Fruit fly (Drosophila melanogaster) whole organism, pupa: Measurements from ENCODE around the gene Uch-L5.

ENCODE experiments used
- CG10348 ChIP-seq: fragments of 200-800 bp; sonication (Bioruptor generic); IDR thresholded peaks from 2 replicates; pipeline ENCODE4 v1.3.6; 2022; ENCODE audit warnings: missing biosample characterization, missing genetic modification characterization
- CG12605 ChIP-seq: fragments of 200-800 bp; sonication (Bioruptor generic); IDR thresholded peaks from 2 replicates; pipeline ENCODE4 v1.3.6; 2022; ENCODE audit warnings: missing biosample characterization, missing genetic modification characterization
- CG13204 ChIP-seq: fragments of 200-800 bp; sonication (Bioruptor generic); optimal IDR thresholded peaks from 2 replicates; lab custom pipeline; 2018; ENCODE audit warnings: missing biosample characterization, mild to moderate bottlenecking, missing genetic modification characterization, moderate library complexity
- CG14655 ChIP-seq: fragments of 200-800 bp; sonication (Bioruptor generic); optimal IDR thresholded peaks from 3 replicates; lab custom pipeline; 2017; ENCODE audit warnings: mild to moderate bottlenecking, missing biosample characterization, missing genetic modification reagents, missing genetic modification characterization
- CG15710 ChIP-seq: fragments of 200-800 bp; sonication (Bioruptor generic); optimal IDR thresholded peaks from 2 replicates; lab custom pipeline; 2018; ENCODE audit warnings: missing biosample characterization, mild to moderate bottlenecking, missing genetic modification characterization, moderate library complexity
- CG17806 ChIP-seq: fragments of 200-800 bp; sonication (Bioruptor generic); optimal IDR thresholded peaks from 2 replicates; lab custom pipeline; 2018; ENCODE audit warnings: missing biosample characterization, mild to moderate bottlenecking, missing genetic modification characterization, moderate library complexity
- CG32121 ChIP-seq: fragments of 200-800 bp; sonication (Bioruptor generic); IDR thresholded peaks from 2 replicates; pipeline ENCODE4 v1.3.6; 2022; ENCODE audit warnings: missing biosample characterization, missing genetic modification characterization
- CG34367 ChIP-seq: fragments of 200-800 bp; sonication (Bioruptor generic); optimal IDR thresholded peaks from 2 replicates; lab custom pipeline; 2018; ENCODE audit warnings: missing biosample characterization, mild to moderate bottlenecking, missing genetic modification characterization
- CG4496 ChIP-seq: fragments of 200-800 bp; sonication (Bioruptor generic); IDR thresholded peaks from 3 replicates; pipeline ENCODE4 v1.3.6; 2022; ENCODE audit warnings: missing biosample characterization, missing genetic modification characterization
- CG8159 ChIP-seq: fragments of 200-800 bp; sonication (Bioruptor generic); optimal IDR thresholded peaks from 3 replicates; lab custom pipeline; 2018; ENCODE audit warnings: missing biosample characterization, mild to moderate bottlenecking, missing genetic modification characterization, moderate library complexity
- CG8301 ChIP-seq: fragments of 200-800 bp; sonication (Bioruptor generic); optimal IDR thresholded peaks from 2 replicates; lab custom pipeline; 2018; ENCODE audit warnings: missing biosample characterization, mild to moderate bottlenecking, missing genetic modification characterization
- CG9948 ChIP-seq: fragments of 200-800 bp; sonication (Bioruptor generic); optimal IDR thresholded peaks from 2 replicates; lab custom pipeline; 2018; ENCODE audit warnings: missing biosample characterization, mild to moderate bottlenecking, missing genetic modification characterization, moderate library complexity
- D1 ChIP-seq: fragments of 200-800 bp; sonication (Bioruptor generic); optimal IDR thresholded peaks from 2 replicates; lab custom pipeline; 2018; ENCODE audit warnings: missing biosample characterization, mild to moderate bottlenecking, missing genetic modification characterization, moderate library complexity
- EcR ChIP-seq: fragments of 200-800 bp; sonication (Bioruptor generic); optimal IDR thresholded peaks from 3 replicates; lab custom pipeline; 2019; ENCODE audit warnings: missing biosample characterization, missing genetic modification characterization, mild to moderate bottlenecking, moderate library complexity, missing genetic modification reagents
- Ets98B ChIP-seq: fragments of 200-800 bp; sonication (Bioruptor generic); IDR thresholded peaks from 2 replicates; pipeline ENCODE4 v1.3.6; 2022; ENCODE audit warnings: missing biosample characterization, missing genetic modification characterization
- Pif1A ChIP-seq: fragments of 200-800 bp; sonication (Bioruptor generic); optimal IDR thresholded peaks from 3 replicates; lab custom pipeline; 2016; ENCODE audit warnings: missing biosample characterization, missing genetic modification characterization
- Pif1B ChIP-seq: fragments of 200-800 bp; sonication (Bioruptor generic); optimal IDR thresholded peaks from 3 replicates; lab custom pipeline; 2016; ENCODE audit warnings: missing biosample characterization, missing genetic modification characterization
- Snoo ChIP-seq: fragments of 200-800 bp; sonication (Bioruptor generic); optimal IDR thresholded peaks from 3 replicates; lab custom pipeline; 2017; ENCODE audit warnings: missing biosample characterization, mild to moderate bottlenecking, missing genetic modification characterization, inconsistent platforms
- fd96Ca ChIP-seq: fragments of 200-800 bp; sonication (Bioruptor generic); IDR thresholded peaks from 3 replicates; pipeline ENCODE4 v1.3.6; 2022; ENCODE audit warnings: missing biosample characterization, missing genetic modification characterization
- gl ChIP-seq: fragments of 200-800 bp; sonication (Bioruptor generic); optimal IDR thresholded peaks from 2 replicates; lab custom pipeline; 2018; ENCODE audit warnings: missing biosample characterization, mild to moderate bottlenecking, missing genetic modification characterization
- rn ChIP-seq: fragments of 200-800 bp; sonication (Bioruptor generic); IDR thresholded peaks from 2 replicates; pipeline ENCODE4 v1.3.6; 2022; ENCODE audit warnings: missing biosample characterization, missing genetic modification characterization

Uch-L5 gene

DNA sequence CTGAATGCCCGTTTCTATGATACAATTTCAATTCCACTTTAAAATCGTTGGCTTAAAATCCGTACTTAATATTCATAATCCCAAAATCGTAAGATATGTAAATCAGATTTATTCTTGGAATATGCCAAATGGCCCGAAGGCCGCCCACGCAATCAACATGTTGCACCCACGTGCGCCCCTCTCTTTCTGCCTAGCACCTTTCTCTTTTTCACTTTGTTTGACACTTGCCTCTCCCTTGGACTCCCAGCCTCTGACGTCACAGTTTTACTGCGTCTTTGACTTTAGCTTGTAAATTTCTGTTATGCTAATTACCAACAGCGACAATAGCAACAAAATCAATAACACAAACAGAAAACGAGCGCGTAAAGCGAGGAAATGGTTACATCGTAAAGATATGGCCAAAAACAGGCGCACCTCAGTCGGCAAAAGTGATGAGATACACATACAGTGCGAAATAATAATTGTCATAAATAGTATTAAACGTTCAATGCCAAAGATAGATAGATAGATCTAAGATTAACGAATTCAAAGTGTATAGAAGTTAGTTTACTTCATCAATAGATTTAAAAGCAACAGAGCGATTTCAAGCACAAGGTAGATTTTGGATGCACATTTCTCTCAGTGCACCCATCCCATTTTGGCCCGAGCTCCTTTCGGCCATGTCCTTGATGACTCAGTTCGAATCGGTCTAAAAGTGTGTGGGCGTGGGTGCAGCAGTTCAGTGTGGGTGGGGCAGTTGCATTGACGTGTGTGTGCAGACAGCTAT is 27.0 kb upstream of the Uch-L5 start:
- no peak for TF ChIP-seq CG34367 (tag; lab: Kevin White, UChicago)
- TF ChIP-seq CG8159 (tag; lab: Kevin White, UChicago), result no peak
- TF ChIP-seq CG4496 (GFP tag; lab: Robert Waterston, UW), result 0 out of 3 replicates have a peak, but pooled peaks have one; percentile 9
- no peak for TF ChIP-seq Ets98B (GFP tag; lab: Robert Waterston, UW)
- TF ChIP-seq CG32121 (GFP tag; lab: Robert Waterston, UW), result 0 out of 2 replicates have a peak, but pooled peaks have one; percentile 21
- no peak for TF ChIP-seq EcR (GFP tag; lab: Kevin White, UChicago)
- TF ChIP-seq D1 (tag; lab: Kevin White, UChicago), result no peak
- TF ChIP-seq rn, result no peak
- no peak for TF ChIP-seq CG14655
- peak; percentile 8 for TF ChIP-seq Pif1B (GFP tag; lab: Kevin White, UChicago)
- no peak for TF ChIP-seq Snoo (tag; lab: Kevin White, UChicago)
- TF ChIP-seq fd96Ca (GFP tag; lab: Robert Waterston, UW), result no peak; the same call in 2 of the 3 replicates
- peak; percentile 39 for TF ChIP-seq CG17806
- no peak for TF ChIP-seq gl
- no peak for TF ChIP-seq CG12605 (GFP tag; lab: Robert Waterston, UW)
- peak; percentile 38 for TF ChIP-seq CG9948 (tag; lab: Kevin White, UChicago)
- TF ChIP-seq Pif1A, result peak; percentile 7
- TF ChIP-seq CG15710 (tag; lab: Kevin White, UChicago), result no peak
- TF ChIP-seq CG8301 (tag; lab: Kevin White, UChicago), result peak; percentile 31
- no peak for TF ChIP-seq CG13204 (GFP tag; lab: Kevin White, UChicago)
- no peak for TF ChIP-seq CG10348

dm6 chr3L:9502856-9503255 is 26.1 kb upstream of the Uch-L5 start:
- TF ChIP-seq CG17806, result no peak
- TF ChIP-seq CG4496 (GFP tag; lab: Robert Waterston, UW), result no peak
- no peak for TF ChIP-seq CG34367 (tag; lab: Kevin White, UChicago)
- no peak for TF ChIP-seq CG13204 (GFP tag; lab: Kevin White, UChicago)
- TF ChIP-seq rn, result no peak
- TF ChIP-seq CG15710 (tag; lab: Kevin White, UChicago), result no peak
- no peak for TF ChIP-seq CG10348
- TF ChIP-seq fd96Ca (GFP tag; lab: Robert Waterston, UW), result no peak
- TF ChIP-seq CG14655, result no peak
- TF ChIP-seq D1 (tag; lab: Kevin White, UChicago), result no peak
- no peak for TF ChIP-seq EcR (GFP tag; lab: Kevin White, UChicago)
- no peak for TF ChIP-seq CG32121 (GFP tag; lab: Robert Waterston, UW)
- TF ChIP-seq Ets98B (GFP tag; lab: Robert Waterston, UW), result no peak
- no peak for TF ChIP-seq CG12605 (GFP tag; lab: Robert Waterston, UW)
- TF ChIP-seq Snoo (tag; lab: Kevin White, UChicago), result no peak
- no peak for TF ChIP-seq CG8159 (tag; lab: Kevin White, UChicago)
- TF ChIP-seq Pif1A, result no peak

DNA sequence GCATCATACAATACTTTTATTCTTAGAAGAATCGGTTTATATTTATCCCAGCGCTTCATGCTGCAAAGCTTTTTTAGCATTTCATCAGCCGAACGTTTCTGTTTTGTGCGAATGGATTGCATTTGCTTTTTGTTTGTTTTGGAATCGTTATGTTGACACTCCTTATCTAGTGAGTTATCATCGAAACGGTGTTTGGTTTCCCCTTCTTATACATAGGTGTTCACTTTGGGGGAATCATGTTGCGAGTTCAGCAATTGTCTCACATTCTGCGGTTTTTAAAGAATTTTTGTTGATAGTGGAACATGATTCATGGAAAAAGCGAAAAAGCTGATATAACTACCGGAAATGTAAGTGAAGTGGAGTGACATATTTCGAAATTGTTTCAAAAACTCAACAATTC is 25.5 kb upstream of the Uch-L5 start:
- TF ChIP-seq fd96Ca (GFP tag; lab: Robert Waterston, UW), result no peak
- no peak for TF ChIP-seq CG4496 (GFP tag; lab: Robert Waterston, UW)
- TF ChIP-seq CG10348, result no peak
- no peak for TF ChIP-seq D1 (tag; lab: Kevin White, UChicago)
- no peak for TF ChIP-seq rn
- no peak for TF ChIP-seq CG9948 (tag; lab: Kevin White, UChicago)
- no peak for TF ChIP-seq CG8301 (tag; lab: Kevin White, UChicago)
- TF ChIP-seq CG14655, result no peak
- no peak for TF ChIP-seq Pif1B (GFP tag; lab: Kevin White, UChicago)
- no peak for TF ChIP-seq CG8159 (tag; lab: Kevin White, UChicago)
- TF ChIP-seq Snoo (tag; lab: Kevin White, UChicago), result no peak
- TF ChIP-seq CG12605 (GFP tag; lab: Robert Waterston, UW), result no peak
- TF ChIP-seq CG15710 (tag; lab: Kevin White, UChicago), result no peak
- no peak for TF ChIP-seq CG17806
- TF ChIP-seq CG32121 (GFP tag; lab: Robert Waterston, UW), result no peak
- no peak for TF ChIP-seq CG34367 (tag; lab: Kevin White, UChicago)
- TF ChIP-seq EcR (GFP tag; lab: Kevin White, UChicago), result no peak
- TF ChIP-seq, all 21 proteins: peak for 0

DNA sequence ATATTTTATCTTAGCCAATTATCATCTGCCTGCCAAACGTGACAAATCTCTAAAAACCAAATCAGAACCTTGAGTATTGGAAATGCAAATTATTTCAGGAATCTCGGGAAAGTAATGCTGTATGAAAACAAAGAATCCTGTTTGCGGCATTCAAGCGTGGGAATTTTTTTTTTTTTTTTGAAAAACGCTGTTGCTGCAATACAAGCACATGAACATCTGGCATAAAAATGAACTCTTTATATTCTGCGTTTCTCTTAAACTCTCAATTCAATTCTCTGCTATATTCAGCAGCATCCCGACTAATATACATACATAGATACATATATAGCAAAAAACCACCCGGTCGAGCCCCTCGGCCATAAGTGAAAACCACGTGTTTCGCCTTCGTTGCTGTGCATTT is 24.5 kb upstream of the Uch-L5 start:
- TF ChIP-seq rn (no peak), Pif1B (GFP tag; lab: Kevin White, UChicago) (no peak), CG14655 (no peak), Pif1A (no peak), CG34367 (tag; lab: Kevin White, UChicago) (no peak)

DNA sequence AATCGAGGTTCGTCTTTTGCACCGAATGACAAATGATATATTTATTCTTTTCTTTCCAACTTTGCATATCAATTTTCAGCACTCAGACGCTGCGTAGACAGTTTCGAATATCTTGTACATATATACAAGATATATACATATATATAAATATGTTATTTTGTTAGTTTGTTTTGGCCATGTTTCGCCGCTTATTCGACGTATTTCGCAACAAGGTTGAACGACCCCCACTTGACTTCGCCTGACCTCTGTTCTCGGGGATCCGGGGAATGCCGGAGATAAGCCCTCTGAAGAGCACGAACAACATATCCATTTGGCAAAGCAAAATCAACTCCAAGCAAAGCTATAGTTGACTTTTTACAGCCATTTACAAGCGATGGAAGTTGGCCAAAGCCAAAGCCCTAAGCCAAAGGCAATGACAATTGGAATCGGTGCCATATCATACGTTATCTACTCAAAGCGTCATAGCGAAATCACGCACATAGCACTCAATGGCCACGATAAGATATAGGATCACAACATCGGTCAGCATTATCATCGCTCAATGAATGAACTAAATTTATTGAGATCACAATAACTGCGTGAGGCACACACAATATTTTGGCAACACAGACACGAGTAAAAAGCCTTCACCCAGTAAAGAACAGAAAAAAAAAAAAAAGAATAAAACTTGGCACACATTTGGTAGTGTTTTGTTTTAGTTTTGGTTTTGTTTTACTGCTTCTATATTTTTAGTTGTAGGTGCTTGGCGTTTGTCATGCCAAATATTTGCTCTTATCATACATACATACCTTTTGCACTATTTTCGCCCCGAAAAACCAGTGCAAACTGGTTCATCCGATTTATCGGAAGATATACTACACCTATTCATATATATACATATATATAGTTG is 23.4 kb upstream of the Uch-L5 start:
- TF ChIP-seq Pif1A (no peak), EcR (GFP tag; lab: Kevin White, UChicago) (peak; percentile 74)
